Worm (Caenorhabditis elegans): Measurements from ENCODE around the gene ZC116.1.

- TF ChIP-seq aha-1 (tag; optimal IDR thresholded peaks at IDR 0.05), result peak; percentile 33
- TF ChIP-seq nhr-237 (tag; optimal IDR thresholded peaks at IDR 0.05), result no peak
- no peak for TF ChIP-seq nhr-84 (tag; optimal IDR thresholded peaks at IDR 0.05)
- TF ChIP-seq ztf-11 (tag; optimal IDR thresholded peaks at IDR 0.05), result no peak
- peak; percentile 78 for TF ChIP-seq fkh-4 (tag; optimal IDR thresholded peaks at IDR 0.05; ENCODE audit: borderline replicate concordance)
- peak; percentile 54 for TF ChIP-seq blmp-1 (tag; optimal IDR thresholded peaks at IDR 0.05)
- TF ChIP-seq nhr-28 (tag; optimal IDR thresholded peaks at IDR 0.05), result no peak
- TF ChIP-seq unc-62 (GFP tag; optimal IDR thresholded peaks at IDR 0.05), result no peak
- TF ChIP-seq lin-15B (tag; optimal IDR thresholded peaks at IDR 0.05), result no peak
- no peak for TF ChIP-seq lin-13 (GFP tag; optimal IDR thresholded peaks at IDR 0.05)
- TF ChIP-seq pag-3 (tag; optimal IDR thresholded peaks at IDR 0.05; ENCODE audit: borderline replicate concordance, insufficient read depth), result no peak
- no peak for TF ChIP-seq ets-5 (GFP tag; IDR thresholded peaks at IDR 0.05)
- no peak for TF ChIP-seq lin-35 (GFP tag; optimal IDR thresholded peaks at IDR 0.05)
- no peak for TF ChIP-seq C04F5.9 (tag; optimal IDR thresholded peaks at IDR 0.05)
These were observed 26.6 kb downstream of the ZC116.1 start for ce11 chrV:12636248-12636647.

All from whole organism, L1 larva.